Fruit fly (Drosophila melanogaster) whole organism, embryonic: ENCODE measurements around the gene CG15894.

ENCODE experiments used
- Atf3 ChIP-seq: fragments of 200-800 bp; sonication (Bioruptor generic); optimal IDR thresholded peaks from 3 replicates; lab custom pipeline; 2016; ENCODE audit warnings: missing biosample characterization, missing genetic modification characterization
- CG10147 ChIP-seq: fragments of 200-800 bp; sonication (Bioruptor generic); optimal IDR thresholded peaks from 2 replicates; lab custom pipeline; 2019; ENCODE audit warnings: missing biosample characterization, mild to moderate bottlenecking, missing genetic modification characterization, moderate library complexity
- CG10321 ChIP-seq: fragments of 200-800 bp; sonication (Bioruptor generic); IDR thresholded peaks from 2 replicates; pipeline ENCODE4 v1.3.6; 2022; ENCODE audit warnings: missing biosample characterization, missing genetic modification characterization
- CG10979 ChIP-seq: fragments of 200-800 bp; sonication (Bioruptor generic); optimal IDR thresholded peaks from 2 replicates; lab custom pipeline; 2018; ENCODE audit warnings: missing biosample characterization, mild to moderate bottlenecking, missing genetic modification characterization, moderate library complexity
- CG11093 ChIP-seq: fragments of 200-800 bp; sonication (Bioruptor generic); IDR thresholded peaks from 3 replicates; pipeline ENCODE4 v1.3.6; 2022; ENCODE audit warnings: missing biosample characterization, missing genetic modification characterization
- CG11696 ChIP-seq: fragments of 200-800 bp; sonication (Bioruptor generic); IDR thresholded peaks from 2 replicates; pipeline ENCODE4 v1.3.6; 2022; ENCODE audit warnings: missing biosample characterization, missing genetic modification characterization
- CG1647 ChIP-seq: fragments of 200-800 bp; sonication (Bioruptor generic); optimal IDR thresholded peaks from 3 replicates; lab custom pipeline; 2016; ENCODE audit warnings: missing biosample characterization, missing genetic modification characterization
- CG17829 ChIP-seq: fragments of 200-800 bp; optimal IDR thresholded peaks from 2 replicates; lab custom pipeline; 2019; ENCODE audit warnings: missing biosample characterization, mild to moderate bottlenecking, missing genetic modification characterization, moderate library complexity
- CG2120 ChIP-seq: fragments of 200-800 bp; sonication (Bioruptor generic); optimal IDR thresholded peaks from 3 replicates; lab custom pipeline; 2016; ENCODE audit warnings: missing biosample characterization, missing genetic modification characterization
- CG2199 ChIP-seq: fragments of 200-800 bp; sonication (Bioruptor generic); IDR thresholded peaks from 3 replicates; pipeline ENCODE4 v1.3.6; 2022; ENCODE audit warnings: missing biosample characterization, missing genetic modification characterization
- CG2202 ChIP-seq: fragments of 200-800 bp; sonication (Bioruptor generic); optimal IDR thresholded peaks from 2 replicates; lab custom pipeline; 2018; ENCODE audit warnings: missing biosample characterization, mild to moderate bottlenecking, missing genetic modification characterization
- CG3281 ChIP-seq: fragments of 200-800 bp; sonication (Bioruptor generic); optimal IDR thresholded peaks from 3 replicates; lab custom pipeline; 2017; ENCODE audit warnings: missing biosample characterization, mild to moderate bottlenecking, missing genetic modification characterization
- CG4282 ChIP-seq: fragments of 200-800 bp; sonication (Bioruptor generic); optimal IDR thresholded peaks from 2 replicates; lab custom pipeline; 2016; ENCODE audit warnings: missing biosample characterization, missing genetic modification characterization
- CG5180 ChIP-seq: fragments of 200-800 bp; sonication (Bioruptor generic); optimal IDR thresholded peaks from 3 replicates; lab custom pipeline; 2017; ENCODE audit warnings: missing biosample characterization, missing genetic modification characterization, mild to moderate bottlenecking, moderate library complexity, missing genetic modification reagents
- CG6254 ChIP-seq: fragments of 200-800 bp; sonication (Bioruptor generic); optimal IDR thresholded peaks from 3 replicates; lab custom pipeline; 2017; ENCODE audit warnings: mild to moderate bottlenecking, missing biosample characterization, missing genetic modification reagents, missing genetic modification characterization
- CG6272 ChIP-seq: fragments of 200-800 bp; sonication (Bioruptor generic); IDR thresholded peaks from 2 replicates; pipeline ENCODE4 v1.3.6; 2022; ENCODE audit warnings: missing biosample characterization, missing genetic modification characterization
- CG6689 ChIP-seq: fragments of 200-800 bp; sonication (Bioruptor generic); IDR thresholded peaks from 2 replicates; pipeline ENCODE4 v1.3.6; 2022; ENCODE audit warnings: missing biosample characterization, missing genetic modification characterization
- CG7271 ChIP-seq: fragments of 200-800 bp; sonication (Bioruptor generic); optimal IDR thresholded peaks from 2 replicates; lab custom pipeline; 2018; ENCODE audit warnings: missing biosample characterization, mild to moderate bottlenecking, missing genetic modification characterization, moderate library complexity
- CG7357 ChIP-seq: fragments of 200-800 bp; sonication (Bioruptor generic); IDR thresholded peaks from 3 replicates; pipeline ENCODE4 v1.3.6; 2022; ENCODE audit warnings: missing biosample characterization, missing genetic modification characterization
- CG7928 ChIP-seq: fragments of 200-800 bp; sonication (Bioruptor generic); optimal IDR thresholded peaks from 2 replicates; lab custom pipeline; 2017; ENCODE audit warnings: missing biosample characterization, mild to moderate bottlenecking, missing genetic modification characterization
- CTCF ChIP-seq: fragments of 200-800 bp; sonication (Bioruptor generic); optimal IDR thresholded peaks from 2 replicates; lab custom pipeline; 2017; ENCODE audit warnings: missing biosample characterization, mild to moderate bottlenecking, missing genetic modification characterization, moderate library complexity
- Deaf1 ChIP-seq: fragments of 200-800 bp; optimal IDR thresholded peaks from 3 replicates; lab custom pipeline; 2019; ENCODE audit warnings: missing biosample characterization, mild to moderate bottlenecking, missing genetic modification characterization, moderate library complexity
- Dll ChIP-seq: fragments of 200-800 bp; sonication (Bioruptor generic); IDR thresholded peaks from 4 replicates; pipeline ENCODE4 v1.3.6; 2022; ENCODE audit warnings: missing biosample characterization, missing genetic modification characterization; ENCODE audit not compliant: partially characterized antibody
- Gsc ChIP-seq: fragments of 200-800 bp; sonication (Bioruptor generic); IDR thresholded peaks from 2 replicates; pipeline ENCODE4 v1.3.6; 2022; ENCODE audit warnings: missing biosample characterization, missing genetic modification characterization
- H15 ChIP-seq: fragments of 200-800 bp; sonication (Bioruptor generic); IDR thresholded peaks from 3 replicates; pipeline ENCODE4 v1.3.6; 2022; ENCODE audit warnings: missing biosample characterization, missing genetic modification characterization
- Hr3 ChIP-seq: fragments of 200-800 bp; sonication (Bioruptor generic); optimal IDR thresholded peaks from 3 replicates; lab custom pipeline; 2016; ENCODE audit warnings: missing biosample characterization, missing genetic modification characterization
- Hr39 ChIP-seq: fragments of >200 bp; optimal IDR thresholded peaks from 2 replicates; lab custom pipeline; 2017
- Kr ChIP-seq: fragments of 200-800 bp; sonication (Bioruptor generic); optimal IDR thresholded peaks from 2 replicates; lab custom pipeline; 2017; ENCODE audit warnings: missing biosample characterization, mild to moderate bottlenecking, missing genetic modification characterization
- Mad ChIP-seq: fragments of 200-800 bp; sonication (Bioruptor generic); optimal IDR thresholded peaks from 2 replicates; lab custom pipeline; 2016; ENCODE audit warnings: missing biosample characterization, missing genetic modification characterization
- Med ChIP-seq: fragments of 200-800 bp; sonication (Bioruptor generic); peaks from one replicate; lab custom pipeline; 2016; ENCODE audit warnings: missing biosample characterization, missing genetic modification characterization, mild to moderate bottlenecking, inconsistent platforms, moderate library complexity
- Mrtf ChIP-seq: fragments of 200-800 bp; sonication (Bioruptor generic); IDR thresholded peaks from 3 replicates; pipeline ENCODE4 v1.3.6; 2022; ENCODE audit warnings: missing biosample characterization, missing genetic modification characterization
- Sox100B ChIP-seq: fragments of 200-800 bp; sonication (Bioruptor generic); optimal IDR thresholded peaks from 3 replicates; lab custom pipeline; 2018; ENCODE audit warnings: missing biosample characterization, mild to moderate bottlenecking, missing genetic modification characterization
- Xbp1 ChIP-seq: fragments of 200-800 bp; sonication (Bioruptor generic); optimal IDR thresholded peaks from 3 replicates; lab custom pipeline; 2016; ENCODE audit warnings: missing biosample characterization, mild to moderate bottlenecking, missing genetic modification characterization
- Xrp1 ChIP-seq: fragments of 200-800 bp; sonication (Bioruptor generic); IDR thresholded peaks from 2 replicates; pipeline ENCODE4 v1.3.6; 2022; ENCODE audit warnings: missing biosample characterization, missing genetic modification characterization
- bab2 ChIP-seq: fragments of 200-800 bp; sonication (Bioruptor generic); optimal IDR thresholded peaks from 2 replicates; lab custom pipeline; 2016; ENCODE audit warnings: missing biosample characterization, missing genetic modification characterization
- crol ChIP-seq: fragments of 200-800 bp; sonication (Bioruptor generic); IDR thresholded peaks from 2 replicates; pipeline ENCODE4 v1.3.6; 2022; ENCODE audit warnings: missing biosample characterization, missing genetic modification characterization
- eve ChIP-seq, 2 experiments: fragments of >200 bp; optimal IDR thresholded peaks; 2 replicates each; lab custom pipeline; 2017; ENCODE audit warnings: missing biosample characterization in 2 of 2, missing genetic modification characterization in 2 of 2
- ewg ChIP-seq: fragments of 200-800 bp; sonication (Bioruptor generic); optimal IDR thresholded peaks from 3 replicates; lab custom pipeline; 2017; ENCODE audit warnings: mild to moderate bottlenecking, missing biosample characterization, missing genetic modification reagents, missing genetic modification characterization
- eyg ChIP-seq: fragments of 200-800 bp; sonication (Bioruptor generic); optimal IDR thresholded peaks from 3 replicates; lab custom pipeline; 2016; ENCODE audit warnings: missing biosample characterization, missing genetic modification characterization
- grau ChIP-seq: fragments of 200-800 bp; optimal IDR thresholded peaks from 3 replicates; lab custom pipeline; 2019; ENCODE audit warnings: missing biosample characterization, mild to moderate bottlenecking, missing genetic modification characterization, moderate library complexity
- gro ChIP-seq: fragments of 200-800 bp; sonication (Bioruptor generic); optimal IDR thresholded peaks from 2 replicates; lab custom pipeline; 2016; ENCODE audit warnings: missing biosample characterization, missing genetic modification characterization
- h ChIP-seq: fragments of >200 bp; optimal IDR thresholded peaks from 2 replicates; lab custom pipeline; 2017
- hbn ChIP-seq: fragments of 200-800 bp; sonication (Bioruptor generic); IDR thresholded peaks from 2 replicates; pipeline ENCODE4 v1.3.6; 2022; ENCODE audit warnings: missing biosample characterization, missing genetic modification characterization; ENCODE audit not compliant: partially characterized antibody
- ind ChIP-seq: fragments of 200-800 bp; sonication (Bioruptor generic); optimal IDR thresholded peaks from 3 replicates; lab custom pipeline; 2016; ENCODE audit warnings: missing biosample characterization, missing genetic modification characterization
- klu ChIP-seq: fragments of 200-800 bp; sonication (Bioruptor generic); IDR thresholded peaks from 2 replicates; pipeline ENCODE4 v1.3.6; 2022; ENCODE audit warnings: missing biosample characterization, missing genetic modification characterization
- nau ChIP-seq: fragments of 200-800 bp; sonication (Bioruptor generic); optimal IDR thresholded peaks from 3 replicates; lab custom pipeline; 2017; ENCODE audit warnings: missing biosample characterization, mild to moderate bottlenecking, missing genetic modification characterization, missing genetic modification reagents
- nerfin-2 ChIP-seq: fragments of 200-800 bp; sonication (Bioruptor generic); IDR thresholded peaks from 2 replicates; pipeline ENCODE4 v1.3.6; 2022; ENCODE audit warnings: missing biosample characterization, missing genetic modification characterization; ENCODE audit not compliant: partially characterized antibody
- peb ChIP-seq: fragments of 200-800 bp; sonication (Bioruptor generic); IDR thresholded peaks from 2 replicates; pipeline ENCODE4 v1.3.6; 2022; ENCODE audit warnings: missing biosample characterization, missing genetic modification characterization
- pnt ChIP-seq: fragments of 200-800 bp; sonication (Bioruptor generic); optimal IDR thresholded peaks from 3 replicates; lab custom pipeline; 2016; ENCODE audit warnings: missing biosample characterization, missing genetic modification characterization
- run ChIP-seq: fragments of 200-800 bp; sonication (Bioruptor generic); optimal IDR thresholded peaks from 3 replicates; lab custom pipeline; 2018; ENCODE audit warnings: missing biosample characterization, mild to moderate bottlenecking, missing genetic modification characterization
- sens-2 ChIP-seq: fragments of 200-800 bp; sonication (Bioruptor generic); IDR thresholded peaks from 2 replicates; pipeline ENCODE4 v1.3.6; 2022; ENCODE audit warnings: missing biosample characterization, missing genetic modification characterization
- slou ChIP-seq: fragments of 200-800 bp; sonication (Bioruptor generic); optimal IDR thresholded peaks from 3 replicates; lab custom pipeline; 2016; ENCODE audit warnings: missing biosample characterization, missing genetic modification characterization
- slp2 ChIP-seq: fragments of 200-800 bp; sonication (Bioruptor generic); optimal IDR thresholded peaks from 2 replicates; lab custom pipeline; 2016; ENCODE audit warnings: missing biosample characterization, missing genetic modification characterization
- trem ChIP-seq: fragments of 200-800 bp; optimal IDR thresholded peaks from 3 replicates; lab custom pipeline; 2019; ENCODE audit warnings: missing biosample characterization, mild to moderate bottlenecking, missing genetic modification characterization, moderate library complexity
- usp ChIP-seq: fragments of >200 bp; optimal IDR thresholded peaks from 2 replicates; lab custom pipeline; 2017; ENCODE audit warnings: missing biosample characterization, missing genetic modification characterization

CG15894 gene

DNA sequence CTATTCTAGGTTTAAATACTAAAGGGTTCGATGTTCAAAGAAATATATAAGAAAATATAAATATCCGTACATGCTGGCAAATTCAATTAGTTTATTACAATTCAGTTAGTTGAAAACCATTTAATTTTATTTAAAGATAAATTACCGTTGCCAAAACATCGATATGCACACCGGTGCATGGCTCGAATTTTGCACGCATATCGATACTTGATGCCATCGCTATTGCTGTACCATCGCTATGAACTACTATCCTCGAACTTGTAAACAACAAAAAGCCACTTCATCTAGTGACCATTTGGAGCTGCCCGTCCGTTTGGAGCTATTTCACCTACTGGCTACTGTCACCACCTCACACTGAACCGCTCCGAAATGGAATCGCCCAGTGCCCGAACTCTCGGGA is 48.1 kb upstream of the CG15894 start, which contains the start of gene Josd (continued):
- peak; percentile 87 for TF ChIP-seq hbn
- TF ChIP-seq CG7271 (tag; lab: Kevin White, UChicago) = no peak
- no peak for TF ChIP-seq nau (GFP tag; lab: Kevin White, UChicago)
- TF ChIP-seq CG7357 = no peak
- TF ChIP-seq CG2202 (tag; lab: Kevin White, UChicago) = no peak
- TF ChIP-seq CG7928 (GFP tag; lab: Kevin White, UChicago) = no peak
- TF ChIP-seq CTCF = no peak
- no peak for TF ChIP-seq CG11696 (GFP tag; lab: Robert Waterston, UW)
- TF ChIP-seq pnt (GFP tag; lab: Kevin White, UChicago) = no peak
- TF ChIP-seq crol = no peak
- TF ChIP-seq CG6272 (GFP tag; lab: Robert Waterston, UW) = no peak
- no peak for TF ChIP-seq h (lab: Kevin White, UChicago)
- TF ChIP-seq Hr39 (lab: Kevin White, UChicago) = no peak
- no peak for TF ChIP-seq Xbp1 (GFP tag; lab: Kevin White, UChicago)
- no peak for TF ChIP-seq CG4282 (GFP tag; lab: Kevin White, UChicago)
- no peak for TF ChIP-seq CG1647 (GFP tag; lab: Kevin White, UChicago)
- TF ChIP-seq CG6254 = no peak
- TF ChIP-seq Dll = peak; percentile 87
- TF ChIP-seq ind (GFP tag; lab: Kevin White, UChicago) = no peak
- TF ChIP-seq CG17829 (tag; lab: Kevin White, UChicago) = no peak
- TF ChIP-seq Mrtf = no peak
- TF ChIP-seq Sox100B (GFP tag; lab: Kevin White, UChicago) = no peak
- TF ChIP-seq run (tag; lab: Kevin White, UChicago) = no peak
- no peak for TF ChIP-seq slou (GFP tag; lab: Kevin White, UChicago)
- TF ChIP-seq CG10147 = peak; percentile 8
- no peak for TF ChIP-seq CG6689 (GFP tag; lab: Robert Waterston, UW)
- TF ChIP-seq H15 (GFP tag; lab: Robert Waterston, UW) = no peak
- no peak for TF ChIP-seq eve (GFP tag; optimal IDR thresholded peaks at IDR 0.05; lab: Kevin White, UChicago)
- no peak for TF ChIP-seq eyg (GFP tag; lab: Kevin White, UChicago)
- no peak for TF ChIP-seq Gsc (GFP tag; lab: Robert Waterston, UW)
- no peak for TF ChIP-seq CG10979 (tag; lab: Kevin White, UChicago)
- TF ChIP-seq gro (GFP tag; lab: Kevin White, UChicago) = no peak
- peak; percentile 6 for TF ChIP-seq trem (tag; lab: Kevin White, UChicago)
- no peak for TF ChIP-seq Atf3 (GFP tag; lab: Kevin White, UChicago)
- TF ChIP-seq Med (GFP tag; lab: Kevin White, UChicago) = peak; percentile 80
- TF ChIP-seq Xrp1 = no peak
- TF ChIP-seq usp (GFP tag; lab: Kevin White, UChicago) = no peak
- TF ChIP-seq CG11093 (GFP tag; lab: Robert Waterston, UW) = no peak
- no peak for TF ChIP-seq peb (GFP tag; lab: Robert Waterston, UW)
- TF ChIP-seq CG10321 (GFP tag; lab: Robert Waterston, UW) = no peak
- no peak for TF ChIP-seq ewg (GFP tag; lab: Kevin White, UChicago)
- no peak for TF ChIP-seq klu (GFP tag; lab: Robert Waterston, UW)
- peak; percentile 66 for TF ChIP-seq nerfin-2 (GFP tag; lab: Robert Waterston, UW)
- no peak for TF ChIP-seq CG2199 (GFP tag; lab: Robert Waterston, UW)
- TF ChIP-seq sens-2 (GFP tag; lab: Robert Waterston, UW) = no peak
- TF ChIP-seq CG3281 (GFP tag; lab: Kevin White, UChicago) = no peak
- TF ChIP-seq Deaf1 (tag; lab: Kevin White, UChicago) = no peak
- no peak for TF ChIP-seq grau (tag; lab: Kevin White, UChicago)
- no peak for TF ChIP-seq slp2 (GFP tag; lab: Kevin White, UChicago)
- no peak for TF ChIP-seq Kr (GFP tag; lab: Kevin White, UChicago)
- TF ChIP-seq bab2 = no peak
- TF ChIP-seq Hr3 (GFP tag; lab: Kevin White, UChicago) = no peak
- no peak for TF ChIP-seq CG5180
- no peak for TF ChIP-seq Mad
- TF ChIP-seq CG2120 (GFP tag; lab: Kevin White, UChicago) = no peak
